Worm (Caenorhabditis elegans) whole organism, late embryonic: ENCODE data around the gene T08G5.2.

Experiments used
- C08G9.2 ChIP-seq: sonication (generic microtip); optimal IDR thresholded peaks from 2 replicates; lab custom pipeline; 2016; ENCODE audit warnings: mild to moderate bottlenecking, missing genetic modification characterization, moderate library complexity, missing compliant biosample characterization
- ceh-22 ChIP-seq: sonication (generic microtip); optimal IDR thresholded peaks from 2 replicates; lab custom pipeline; 2017; ENCODE audit warnings: missing biosample characterization, missing genetic modification characterization
- dmd-4 ChIP-seq: sonication (generic microtip); optimal IDR thresholded peaks from 2 replicates; lab custom pipeline; 2016; ENCODE audit warnings: borderline replicate concordance, missing genetic modification characterization, missing compliant biosample characterization
- elt-2 ChIP-seq: sonication (generic microtip); optimal IDR thresholded peaks from 2 replicates; lab custom pipeline; 2016; ENCODE audit warnings: missing genetic modification reagents, missing genetic modification characterization, missing compliant biosample characterization
- elt-4 ChIP-seq: sonication (generic microtip); optimal IDR thresholded peaks from 2 replicates; lab custom pipeline; 2016; ENCODE audit warnings: missing genetic modification characterization, missing compliant biosample characterization
- fkh-10 ChIP-seq: fragments of 150-350 bp; optimal IDR thresholded peaks from 2 replicates; lab custom pipeline; 2014; ENCODE audit warnings: missing biosample characterization, missing genetic modification reagents, missing genetic modification characterization
- hlh-13 ChIP-seq: fragments of 200-800 bp; sonication (Bioruptor generic); optimal IDR thresholded peaks from 2 replicates; lab custom pipeline; 2018; ENCODE audit warnings: mild to moderate bottlenecking, missing genetic modification characterization, missing compliant biosample characterization
- mec-3 ChIP-seq: sonication (generic microtip); optimal IDR thresholded peaks from 2 replicates; lab custom pipeline; 2016; ENCODE audit warnings: borderline replicate concordance, missing genetic modification characterization, missing compliant biosample characterization
- nfya-1 ChIP-seq: sonication (generic microtip); optimal IDR thresholded peaks from 2 replicates; lab custom pipeline; 2017; ENCODE audit warnings: missing genetic modification characterization, mild to moderate bottlenecking, missing compliant biosample characterization, antibody characterized with exemption, moderate library complexity
- nhr-11 ChIP-seq: fragments of 150-350 bp; optimal IDR thresholded peaks from 2 replicates; lab custom pipeline; 2014; ENCODE audit warnings: missing biosample characterization, missing genetic modification characterization
- pros-1 ChIP-seq: fragments of 150-350 bp; optimal IDR thresholded peaks from 2 replicates; lab custom pipeline; 2014; ENCODE audit warnings: missing biosample characterization, missing genetic modification reagents, missing genetic modification characterization
- sox-2 ChIP-seq: fragments of 200-800 bp; sonication (Bioruptor generic); IDR thresholded peaks from 2 replicates; pipeline ENCODE4 v1.3.6; 2022; ENCODE audit warnings: missing genetic modification reagents, missing genetic modification characterization, missing compliant biosample characterization
- unc-42 ChIP-seq: sonication (generic microtip); optimal IDR thresholded peaks from 2 replicates; lab custom pipeline; 2016; ENCODE audit warnings: missing genotype, missing genetic modification characterization, missing compliant biosample characterization

ce11 chrV:14001929-14002328, 24.2 kb downstream of the T08G5.2 start:
- TF ChIP-seq hlh-13 (GFP tag; lab: Kevin White, UChicago) (no peak), nhr-11 (no peak), C08G9.2 (tag; lab: Kevin White, UChicago) (no peak), fkh-10 (no peak), unc-42 (tag; lab: Kevin White, UChicago) (no peak), nfya-1 (no peak), elt-2 (tag; lab: Kevin White, UChicago) (no peak), ceh-22 (no peak), dmd-4 (tag; lab: Kevin White, UChicago) (no peak), elt-4 (tag; lab: Kevin White, UChicago) (no peak), mec-3 (tag; lab: Kevin White, UChicago) (no peak), sox-2 (GFP tag; lab: Robert Waterston, UW) (no peak), pros-1 (tag; lab: Kevin White, UChicago) (no peak)
